Worm (Caenorhabditis elegans) whole organism, midembryonic: ENCODE data around the gene snf-10.

Source experiments
- T22C8.4 ChIP-seq: fragments of 200-800 bp; sonication (Bioruptor generic); IDR thresholded peaks from 2 replicates; pipeline ENCODE4 v1.3.6; 2022; ENCODE audit warnings: missing genetic modification characterization, missing compliant biosample characterization
- cog-1 ChIP-seq: sonication (generic microtip); optimal IDR thresholded peaks from 2 replicates; lab custom pipeline; 2016; ENCODE audit warnings: missing genetic modification characterization, missing compliant biosample characterization
- flt-1 ChIP-seq: fragments of 200-800 bp; sonication (Bioruptor generic); IDR thresholded peaks from 2 replicates; pipeline ENCODE4 v1.3.6; 2022; ENCODE audit warnings: missing genetic modification characterization, missing compliant biosample characterization
- klf-2 ChIP-seq: fragments of 200-800 bp; sonication (Bioruptor generic); conservative IDR thresholded peaks from 2 replicates; pipeline ENCODE4 v1.3.6; 2022; ENCODE audit warnings: missing genetic modification reagents, missing genetic modification characterization, missing compliant biosample characterization
- tab-1 ChIP-seq: fragments of 200-800 bp; sonication (Bioruptor generic); IDR thresholded peaks from 2 replicates; pipeline ENCODE4 v1.3.6; 2022; ENCODE audit warnings: missing genetic modification characterization, missing compliant biosample characterization
- ztf-23 ChIP-seq: fragments of 200-800 bp; sonication (Bioruptor generic); IDR thresholded peaks from 2 replicates; pipeline ENCODE4 v1.3.6; 2022; ENCODE audit warnings: missing genetic modification reagents, missing genetic modification characterization, missing compliant biosample characterization

DNA sequence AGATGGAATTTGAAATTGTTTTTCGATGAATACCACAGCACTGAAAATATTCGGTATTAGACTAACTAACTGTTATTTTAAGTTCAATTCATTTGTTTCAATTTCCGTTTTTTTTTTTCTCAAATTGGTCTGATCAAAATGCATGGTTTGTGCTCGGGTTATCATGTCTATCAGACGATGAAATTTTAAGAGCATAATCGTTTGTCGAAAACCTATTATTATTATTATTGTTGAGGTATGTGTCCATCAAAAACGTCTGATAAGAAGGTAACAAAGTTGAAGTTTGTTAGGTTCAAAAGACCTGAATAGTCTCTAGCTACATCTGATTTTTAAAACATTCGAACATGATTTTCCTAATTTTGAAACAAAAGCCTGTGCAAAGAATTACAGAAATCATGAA, 43.4 kb upstream of the snf-10 start:
- TF ChIP-seq ztf-23 (GFP tag; lab: Robert Waterston, UW) (no peak), flt-1 (GFP tag; lab: Robert Waterston, UW) (no peak), klf-2 (no peak), T22C8.4 (GFP tag; lab: Robert Waterston, UW) (no peak), cog-1 (tag; lab: Kevin White, UChicago) (no peak), tab-1 (GFP tag; lab: Robert Waterston, UW) (no peak)
